Fruit fly (Drosophila melanogaster) S2 (cell line): Measurements from ENCODE around the gene bigmax.

Experiments used
- CG8478 ChIP-seq: fragments of >200 bp; optimal IDR thresholded peaks from 2 replicates; lab custom pipeline; 2018
- CTCF ChIP-seq, 2 experiments: fragments of >200 bp; optimal IDR thresholded peaks; 2 replicates each; lab custom pipeline; 2018

The bigmax gene

dm6 chr3R:27273118-27274062 lies 14.9 kb downstream of the bigmax start, which contains the start of gene CG5934:
CG5934 (plus strand) TSS chr3R:27273705.
- TF ChIP-seq CTCF (optimal IDR thresholded peaks at IDR 0.05; lab: Kevin White, UChicago) (peak in 1 of 2 experiments; percentile 3), CG8478 (lab: Kevin White, UChicago) (no peak)

dm6 chr3R:27272233-27272632 lies 16.1 kb downstream of the bigmax start:
- TF ChIP-seq CTCF (optimal IDR thresholded peaks at IDR 0.05; lab: Kevin White, UChicago) = no peak
- no peak for TF ChIP-seq CG8478 (lab: Kevin White, UChicago)

dm6 chr3R:27270379-27271266 lies 17.7 kb downstream of the bigmax start:
- TF ChIP-seq CTCF (optimal IDR thresholded peaks at IDR 0.05; lab: Kevin White, UChicago) = no peak
- TF ChIP-seq CG8478 (lab: Kevin White, UChicago) = no peak

dm6 chr3R:27265330-27265729 lies 23.0 kb downstream of the bigmax start, which contains the start of the genes CG14262 and CG14260:
CG14262 (minus strand) TSS chr3R:27265430.
CG14260 (plus strand) TSS chr3R:27265457.
- no peak for TF ChIP-seq CTCF (optimal IDR thresholded peaks at IDR 0.05; lab: Kevin White, UChicago)
- no peak for TF ChIP-seq CG8478 (lab: Kevin White, UChicago)

dm6 chr3R:27263434-27264215 lies 24.7 kb downstream of the bigmax start, which contains the start of gene woc:
woc (minus strand) TSS chr3R:27264055.
- TF ChIP-seq CTCF (optimal IDR thresholded peaks at IDR 0.05; lab: Kevin White, UChicago) (peak; percentile 24 to 33), CG8478 (lab: Kevin White, UChicago) (no peak)

dm6 chr3R:27253921-27254376 lies 34.4 kb downstream of the bigmax start:
- TF ChIP-seq CG8478 (lab: Kevin White, UChicago) (no peak), CTCF (optimal IDR thresholded peaks at IDR 0.05; lab: Kevin White, UChicago) (no peak)

dm6 chr3R:27253136-27253920 lies 35.0 kb downstream of the bigmax start, which contains the start of gene pll:
pll (minus strand) TSS chr3R:27253182.
- no peak for TF ChIP-seq CTCF (optimal IDR thresholded peaks at IDR 0.05; lab: Kevin White, UChicago)
- TF ChIP-seq CG8478 (lab: Kevin White, UChicago) = no peak

- TF ChIP-seq CG8478 (lab: Kevin White, UChicago) = no peak
- no peak for TF ChIP-seq CTCF (optimal IDR thresholded peaks at IDR 0.05; lab: Kevin White, UChicago)
These were observed 37.4 kb downstream of the bigmax start, which contains the start of the genes TTLL6B and TfIIA-L for dm6 chr3R:27250907-27251306. TTLL6B (minus strand) TSS chr3R:27251007. TfIIA-L (plus strand) TSS chr3R:27251112.

- TF ChIP-seq CTCF (optimal IDR thresholded peaks at IDR 0.05; lab: Kevin White, UChicago) (no peak), CG8478 (lab: Kevin White, UChicago) (no peak)
These were observed 40.4 kb downstream of the bigmax start, which contains the start of gene CG5984 for dm6 chr3R:27247892-27248291. CG5984 (minus strand) TSS chr3R:27247992.

dm6 chr3R:27246264-27246663 lies 42.1 kb downstream of the bigmax start:
- TF ChIP-seq CG8478 (lab: Kevin White, UChicago) = no peak
- TF ChIP-seq CTCF (optimal IDR thresholded peaks at IDR 0.05; lab: Kevin White, UChicago) = no peak

dm6 chr3R:27245401-27245757 lies 42.9 kb downstream of the bigmax start:
- TF ChIP-seq CG8478 (lab: Kevin White, UChicago) = no peak
- no peak for TF ChIP-seq CTCF (optimal IDR thresholded peaks at IDR 0.05; lab: Kevin White, UChicago)

- TF ChIP-seq CG8478 (lab: Kevin White, UChicago) = peak; percentile 11
- peak; percentile 53 to 65 for TF ChIP-seq CTCF (optimal IDR thresholded peaks at IDR 0.05; lab: Kevin White, UChicago)
These were observed 43.5 kb downstream of the bigmax start, which contains the start of gene CG18766 for dm6 chr3R:27244742-27245400. CG18766 (minus strand) TSS chr3R:27245249.
